Worm (Caenorhabditis elegans): ENCODE results near the gene srsx-17.

srsx-17 gene

ce11 chrV:5927347-5927746, at the start of gene srsx-17:
TSS of gene srsx-17 (plus strand) at chrV:5927647.
- TF ChIP-seq W03F9.2 (tag; optimal IDR thresholded peaks at IDR 0.05) (no peak), dao-5 (tag; optimal IDR thresholded peaks at IDR 0.05) (no peak), him-1 (tag; optimal IDR thresholded peaks at IDR 0.05) (no peak)

ce11 chrV:5880064-5880463, 47.4 kb upstream of the srsx-17 start, which contains the start of gene C02G6.3:
TSS of gene C02G6.3 (plus strand) at chrV:5880364.
- TF ChIP-seq W03F9.2 (tag; optimal IDR thresholded peaks at IDR 0.05) (no peak), him-1 (tag; optimal IDR thresholded peaks at IDR 0.05) (no peak), dao-5 (tag; optimal IDR thresholded peaks at IDR 0.05) (no peak)

- TF ChIP-seq him-1 (tag; optimal IDR thresholded peaks at IDR 0.05) (no peak), dao-5 (tag; optimal IDR thresholded peaks at IDR 0.05) (no peak), W03F9.2 (tag; optimal IDR thresholded peaks at IDR 0.05) (no peak)
Observed at ce11 chrV:5882429-5882828, 45.0 kb upstream of the srsx-17 start.

- TF ChIP-seq W03F9.2 (tag; optimal IDR thresholded peaks at IDR 0.05) (no peak), him-1 (tag; optimal IDR thresholded peaks at IDR 0.05) (no peak), dao-5 (tag; optimal IDR thresholded peaks at IDR 0.05) (no peak)
Observed at ce11 chrV:5883735-5884134, 43.7 kb upstream of the srsx-17 start, which contains the start of gene C04E6.8. TSS of gene C04E6.8 (minus strand) at chrV:5883835.

- TF ChIP-seq him-1 (tag; optimal IDR thresholded peaks at IDR 0.05) (no peak), dao-5 (tag; optimal IDR thresholded peaks at IDR 0.05) (no peak), W03F9.2 (tag; optimal IDR thresholded peaks at IDR 0.05) (no peak)
Observed at ce11 chrV:5888820-5889219, 38.6 kb upstream of the srsx-17 start.

- TF ChIP-seq W03F9.2 (tag; optimal IDR thresholded peaks at IDR 0.05) (no peak), dao-5 (tag; optimal IDR thresholded peaks at IDR 0.05) (no peak), him-1 (tag; optimal IDR thresholded peaks at IDR 0.05) (no peak)
Observed at ce11 chrV:5891204-5891603, 36.2 kb upstream of the srsx-17 start.

- no peak for TF ChIP-seq W03F9.2 (tag; optimal IDR thresholded peaks at IDR 0.05)
- TF ChIP-seq dao-5 (tag; optimal IDR thresholded peaks at IDR 0.05), result no peak
- no peak for TF ChIP-seq him-1 (tag; optimal IDR thresholded peaks at IDR 0.05)
Observed at ce11 chrV:5893015-5893414, 34.4 kb upstream of the srsx-17 start, which contains the start of gene C04E6.7. TSS of gene C04E6.7 (plus strand) at chrV:5893315.

ce11 chrV:5895021-5895420, 32.4 kb upstream of the srsx-17 start, which contains the start of gene grd-9:
TSS of gene grd-9 (plus strand) at chrV:5895321.
- TF ChIP-seq him-1 (tag; optimal IDR thresholded peaks at IDR 0.05) (no peak), dao-5 (tag; optimal IDR thresholded peaks at IDR 0.05) (no peak), W03F9.2 (tag; optimal IDR thresholded peaks at IDR 0.05) (no peak)

- no peak for TF ChIP-seq dao-5 (tag; optimal IDR thresholded peaks at IDR 0.05)
- TF ChIP-seq W03F9.2 (tag; optimal IDR thresholded peaks at IDR 0.05), result no peak
- no peak for TF ChIP-seq him-1 (tag; optimal IDR thresholded peaks at IDR 0.05)
Observed at ce11 chrV:5899940-5900339, 27.5 kb upstream of the srsx-17 start, which contains the start of gene srd-16. TSS of gene srd-16 (minus strand) at chrV:5900040.

- TF ChIP-seq W03F9.2 (tag; optimal IDR thresholded peaks at IDR 0.05) (no peak), him-1 (tag; optimal IDR thresholded peaks at IDR 0.05) (no peak), dao-5 (tag; optimal IDR thresholded peaks at IDR 0.05) (no peak)
Observed at ce11 chrV:5901833-5902232, 25.6 kb upstream of the srsx-17 start, which contains the start of gene C04E6.5. TSS of gene C04E6.5 (plus strand) at chrV:5902133.

- TF ChIP-seq him-1 (tag; optimal IDR thresholded peaks at IDR 0.05), result no peak
- TF ChIP-seq W03F9.2 (tag; optimal IDR thresholded peaks at IDR 0.05), result no peak
- TF ChIP-seq dao-5 (tag; optimal IDR thresholded peaks at IDR 0.05), result no peak
Observed at ce11 chrV:5906252-5906651, 21.2 kb upstream of the srsx-17 start, which contains the start of gene srd-15. TSS of gene srd-15 (minus strand) at chrV:5906352.

ce11 chrV:5907090-5907489, 20.4 kb upstream of the srsx-17 start, which contains the start of gene C04E6.4:
TSS of gene C04E6.4 (plus strand) at chrV:5907390.
- no peak for TF ChIP-seq W03F9.2 (tag; optimal IDR thresholded peaks at IDR 0.05)
- no peak for TF ChIP-seq him-1 (tag; optimal IDR thresholded peaks at IDR 0.05)
- TF ChIP-seq dao-5 (tag; optimal IDR thresholded peaks at IDR 0.05), result no peak

ce11 chrV:5912426-5912825, 15.0 kb upstream of the srsx-17 start, which contains the start of gene C04E6.13:
TSS of gene C04E6.13 (plus strand) at chrV:5912726.
- TF ChIP-seq dao-5 (tag; optimal IDR thresholded peaks at IDR 0.05) (no peak), W03F9.2 (tag; optimal IDR thresholded peaks at IDR 0.05) (no peak), him-1 (tag; optimal IDR thresholded peaks at IDR 0.05) (no peak)

- TF ChIP-seq dao-5 (tag; optimal IDR thresholded peaks at IDR 0.05) (no peak), W03F9.2 (tag; optimal IDR thresholded peaks at IDR 0.05) (no peak), him-1 (tag; optimal IDR thresholded peaks at IDR 0.05) (no peak)
Observed at ce11 chrV:5916862-5917261, 10.6 kb upstream of the srsx-17 start.

ce11 chrV:5917707-5918106, 9.7 kb upstream of the srsx-17 start, which contains the start of gene lrpr-1:
TSS of gene lrpr-1 (minus strand) at chrV:5917891.
- TF ChIP-seq dao-5 (tag; optimal IDR thresholded peaks at IDR 0.05), result no peak
- TF ChIP-seq W03F9.2 (tag; optimal IDR thresholded peaks at IDR 0.05), result no peak
- peak; percentile 89 for TF ChIP-seq him-1 (tag; optimal IDR thresholded peaks at IDR 0.05)

Data from whole organism, L4/young adult.